Worm (Caenorhabditis elegans) whole organism, young adult: ENCODE data around the gene C05C8.1.

Experiments used
- F10E7.11 ChIP-seq: sonication (generic microtip); optimal IDR thresholded peaks from 2 replicates; lab custom pipeline; 2017; ENCODE audit warnings: mild to moderate bottlenecking, missing genetic modification characterization, moderate library complexity, missing compliant biosample characterization
- ZK185.1 ChIP-seq: sonication (generic microtip); optimal IDR thresholded peaks from 2 replicates; lab custom pipeline; 2016; ENCODE audit warnings: mild to moderate bottlenecking, missing genetic modification characterization, missing compliant biosample characterization; ENCODE audit not compliant: poor library complexity, severe bottlenecking
- attf-3 ChIP-seq: fragments of 200-800 bp; sonication (Bioruptor generic); conservative IDR thresholded peaks from 2 replicates; pipeline ENCODE4 v1.3.6; 2022; ENCODE audit warnings: missing genetic modification reagents, missing genetic modification characterization, missing compliant biosample characterization
- ceh-100 ChIP-seq: fragments of 200-800 bp; sonication (Bioruptor generic); IDR thresholded peaks from 2 replicates; pipeline ENCODE4 v1.3.6; 2022; ENCODE audit warnings: missing genetic modification reagents, missing genetic modification characterization, missing compliant biosample characterization
- ceh-91 ChIP-seq: fragments of 200-800 bp; sonication (Bioruptor generic); IDR thresholded peaks from 2 replicates; pipeline ENCODE4 v1.3.6; 2022; ENCODE audit warnings: missing genetic modification reagents, missing genetic modification characterization, missing compliant biosample characterization
- dpl-1 ChIP-seq: fragments of 150-350 bp; optimal IDR thresholded peaks from 2 replicates; lab custom pipeline; 2014; ENCODE audit warnings: missing biosample characterization, missing genetic modification reagents, missing genetic modification characterization
- nhr-179 ChIP-seq: sonication (generic microtip); optimal IDR thresholded peaks from 2 replicates; lab custom pipeline; 2016; ENCODE audit warnings: mild to moderate bottlenecking, missing genetic modification characterization, missing compliant biosample characterization
- tbp1 ChIP-seq: fragments of 200-800 bp; sonication (Bioruptor generic); optimal IDR thresholded peaks from 2 replicates; lab custom pipeline; 2018; ENCODE audit warnings: mild to moderate bottlenecking, missing genetic modification characterization, missing compliant biosample characterization

DNA sequence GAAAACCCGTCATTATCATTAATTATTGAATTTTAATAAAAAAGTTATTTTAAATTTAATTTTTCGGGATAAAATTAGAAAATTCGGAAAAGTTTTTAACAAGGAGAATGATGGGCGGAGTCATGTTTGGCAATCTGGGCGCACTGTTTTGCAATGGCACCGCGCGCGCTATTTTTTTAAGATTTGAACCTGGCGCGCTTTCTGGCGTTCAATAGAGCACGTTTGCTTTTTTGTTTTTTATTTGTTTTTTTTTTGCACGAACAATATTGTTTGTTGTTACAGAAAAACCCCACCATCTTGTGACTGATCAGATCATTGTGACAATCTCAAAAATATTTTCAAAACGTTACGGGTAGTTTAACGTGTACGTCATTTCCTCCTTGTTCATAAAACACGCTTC, 2.4 kb upstream of the C05C8.1 start, which contains the start of gene hyls-1:
- TF ChIP-seq nhr-179 (tag; lab: Kevin White, UChicago): no peak
- TF ChIP-seq ceh-91: peak; percentile 77
- peak; percentile 85 for TF ChIP-seq dpl-1
- no peak for TF ChIP-seq F10E7.11
- peak; percentile 74 for TF ChIP-seq ceh-100 (GFP tag; lab: Robert Waterston, UW)
- TF ChIP-seq attf-3 (GFP tag; lab: Robert Waterston, UW): peak; percentile 54; the same call in 1 of the 2 replicates
- peak; percentile 72 for TF ChIP-seq ZK185.1 (tag; lab: Kevin White, UChicago)
- TF ChIP-seq tbp1: peak; percentile 42
